Worm (Caenorhabditis elegans) whole organism, midembryonic: ENCODE results near the gene M02D8.3.

Experiments
- cog-1 ChIP-seq: sonication (generic microtip); optimal IDR thresholded peaks from 2 replicates; lab custom pipeline; 2016; ENCODE audit warnings: missing genetic modification characterization, missing compliant biosample characterization
- flt-1 ChIP-seq: fragments of 200-800 bp; sonication (Bioruptor generic); IDR thresholded peaks from 2 replicates; pipeline ENCODE4 v1.3.6; 2022; ENCODE audit warnings: missing genetic modification characterization, missing compliant biosample characterization
- med-1 ChIP-seq: sonication (generic microtip); optimal IDR thresholded peaks from 2 replicates; lab custom pipeline; 2017; ENCODE audit warnings: missing genetic modification characterization, mild to moderate bottlenecking, missing compliant biosample characterization, antibody characterized with exemption, missing genetic modification reagents; ENCODE audit not compliant: insufficient read depth
- tab-1 ChIP-seq: fragments of 200-800 bp; sonication (Bioruptor generic); IDR thresholded peaks from 2 replicates; pipeline ENCODE4 v1.3.6; 2022; ENCODE audit warnings: missing genetic modification characterization, missing compliant biosample characterization
- ztf-23 ChIP-seq: fragments of 200-800 bp; sonication (Bioruptor generic); IDR thresholded peaks from 2 replicates; pipeline ENCODE4 v1.3.6; 2022; ENCODE audit warnings: missing genetic modification reagents, missing genetic modification characterization, missing compliant biosample characterization

DNA sequence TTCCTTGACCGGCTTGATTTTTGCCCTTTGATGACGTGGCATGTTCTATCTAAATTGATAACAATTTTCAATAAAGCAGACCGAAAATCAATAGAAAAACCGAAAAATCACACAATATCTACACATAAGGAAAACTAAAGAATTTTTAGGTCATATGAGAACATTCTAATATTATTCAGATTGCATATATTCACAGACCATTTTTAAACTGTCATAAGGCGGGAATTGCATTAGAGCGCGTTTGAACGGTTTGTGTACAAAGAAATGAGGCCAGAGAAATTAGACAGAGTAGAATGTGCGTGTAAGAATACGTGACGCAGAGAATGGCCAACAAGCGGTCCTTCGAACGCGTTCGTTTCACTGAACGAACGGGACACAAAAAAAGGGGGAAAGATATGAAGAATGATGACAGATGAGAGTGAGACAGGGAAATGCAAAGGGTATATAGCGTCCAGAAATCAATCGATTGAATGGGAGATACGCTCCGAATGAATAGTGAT is at the start of gene M02D8.3:
- no peak for TF ChIP-seq tab-1 (GFP tag; lab: Robert Waterston, UW)
- no peak for TF ChIP-seq ztf-23 (GFP tag; lab: Robert Waterston, UW)
- no peak for TF ChIP-seq med-1 (GFP tag; lab: Kevin White, UChicago)
- TF ChIP-seq flt-1 (GFP tag; lab: Robert Waterston, UW) = no peak
- TF ChIP-seq cog-1 (tag; lab: Kevin White, UChicago) = peak; percentile 14
